Worm (Caenorhabditis elegans) whole organism, late embryonic: ENCODE measurements around the gene F55E10.2.
"Not testable (repeated sequence)": the region's sequence is repeated elsewhere in the genome, so short reads cannot be mapped to it uniquely, and the experiment has no call there.

Experiments
- ceh-22 ChIP-seq: sonication (generic microtip); optimal IDR thresholded peaks from 2 replicates; lab custom pipeline; 2017; ENCODE audit warnings: missing biosample characterization, missing genetic modification characterization
- odd-2 ChIP-seq: sonication (generic microtip); optimal IDR thresholded peaks from 2 replicates; lab custom pipeline; 2017; ENCODE audit warnings: antibody characterized with exemption, mild to moderate bottlenecking, missing genetic modification characterization, missing compliant biosample characterization
- pat-9 ChIP-seq: fragments of 200-800 bp; sonication (Bioruptor generic); optimal IDR thresholded peaks from 2 replicates; lab custom pipeline; 2018; ENCODE audit warnings: mild to moderate bottlenecking, missing genetic modification characterization, moderate library complexity, missing compliant biosample characterization
- pha-4 ChIP-seq: fragments of 150-350 bp; optimal IDR thresholded peaks from 2 replicates; lab custom pipeline; 2018; ENCODE audit warnings: missing biosample characterization, missing genetic modification reagents, missing genetic modification characterization
- sox-4 ChIP-seq: sonication (generic microtip); optimal IDR thresholded peaks from 2 replicates; lab custom pipeline; 2017; ENCODE audit warnings: mild to moderate bottlenecking, missing genetic modification characterization, inconsistent platforms, missing compliant biosample characterization
- unc-55 ChIP-seq: sonication (generic microtip); optimal IDR thresholded peaks from 2 replicates; lab custom pipeline; 2017; ENCODE audit warnings: missing biosample characterization, missing genetic modification reagents, missing genetic modification characterization
- unc-86 ChIP-seq: sonication (generic microtip); optimal IDR thresholded peaks from 2 replicates; lab custom pipeline; 2016; ENCODE audit warnings: missing genetic modification characterization, missing compliant biosample characterization
- ztf-16 ChIP-seq: sonication (generic microtip); optimal IDR thresholded peaks from 2 replicates; lab custom pipeline; 2017; ENCODE audit warnings: missing genetic modification characterization, missing compliant biosample characterization

ce11 chrX:8321811-8322210, 18.7 kb upstream of the F55E10.2 start, which contains the start of gene abu-9:
- TF ChIP-seq odd-2 (tag; lab: Kevin White, UChicago); unc-55 (GFP tag; lab: Kevin White, UChicago); pha-4 (tag; lab: Kevin White, UChicago); sox-4; ztf-16 (tag; lab: Kevin White, UChicago); ceh-22 (tag; lab: Kevin White, UChicago); unc-86; pat-9 (tag; lab: Kevin White, UChicago): not testable (repeated sequence)
